Worm (Caenorhabditis elegans) whole organism, late embryonic: Measurements from ENCODE around the gene ttr-47.

Experiments used
- T23F11.4 ChIP-seq: fragments of 200-800 bp; sonication (Bioruptor generic); optimal IDR thresholded peaks from 2 replicates; lab custom pipeline; 2018; ENCODE audit warnings: mild to moderate bottlenecking, missing genetic modification characterization, missing compliant biosample characterization
- ama-1 ChIP-seq: fragments of 150-350 bp; optimal IDR thresholded peaks from 2 replicates; lab custom pipeline; 2014
- ceh-14 ChIP-seq: sonication (generic microtip); optimal IDR thresholded peaks from 2 replicates; lab custom pipeline; 2016; ENCODE audit warnings: missing genotype, missing genetic modification characterization, missing compliant biosample characterization
- ceh-18 ChIP-seq: sonication (generic microtip); optimal IDR thresholded peaks from 2 replicates; lab custom pipeline; 2016; ENCODE audit warnings: missing genetic modification characterization, missing compliant biosample characterization
- elt-2 ChIP-seq: sonication (generic microtip); optimal IDR thresholded peaks from 2 replicates; lab custom pipeline; 2016; ENCODE audit warnings: missing genetic modification reagents, missing genetic modification characterization, missing compliant biosample characterization
- fkh-10 ChIP-seq: fragments of 150-350 bp; optimal IDR thresholded peaks from 2 replicates; lab custom pipeline; 2014; ENCODE audit warnings: missing biosample characterization, missing genetic modification reagents, missing genetic modification characterization
- nhr-11 ChIP-seq: fragments of 150-350 bp; optimal IDR thresholded peaks from 2 replicates; lab custom pipeline; 2014; ENCODE audit warnings: missing biosample characterization, missing genetic modification characterization
- nhr-232 ChIP-seq: sonication (generic microtip); optimal IDR thresholded peaks from 2 replicates; lab custom pipeline; 2016; ENCODE audit warnings: missing genetic modification characterization, missing compliant biosample characterization
- pag-3 ChIP-seq: sonication (generic microtip); optimal IDR thresholded peaks from 2 replicates; lab custom pipeline; 2016; ENCODE audit warnings: missing compliant biosample characterization, missing genetic modification characterization, borderline replicate concordance
- sox-2 ChIP-seq: fragments of 200-800 bp; sonication (Bioruptor generic); IDR thresholded peaks from 2 replicates; pipeline ENCODE4 v1.3.6; 2022; ENCODE audit warnings: missing genetic modification reagents, missing genetic modification characterization, missing compliant biosample characterization
- tbx-2 ChIP-seq: sonication (generic microtip); optimal IDR thresholded peaks from 2 replicates; lab custom pipeline; 2016; ENCODE audit warnings: missing genetic modification characterization, missing compliant biosample characterization
- unc-3 ChIP-seq, 2 experiments: fragments of 200-800 bp in 1 of 2; sonication (Bioruptor generic) in 1 of 2; sonication (generic microtip) in 1 of 2; conservative IDR thresholded peaks in 1 of 2; optimal IDR thresholded peaks in 1 of 2; 2 replicates each; pipeline versions ENCODE4 v1.3.6 to Lab custom; 2016 to 2022; ENCODE audit warnings: missing compliant biosample characterization in 2 of 2, missing genetic modification characterization in 2 of 2, missing genetic modification reagents in 1 of 2

- no peak for TF ChIP-seq pag-3
- no peak for TF ChIP-seq fkh-10 (GFP tag; lab: Kevin White, UChicago)
- no peak for TF ChIP-seq nhr-11 (tag; lab: Kevin White, UChicago)
- no peak for TF ChIP-seq sox-2 (GFP tag; lab: Robert Waterston, UW)
- no peak for TF ChIP-seq unc-3 (GFP tag; conservative IDR thresholded peaks at IDR 0.05; lab: Robert Waterston, UW)
- no peak for TF ChIP-seq unc-3 (tag; optimal IDR thresholded peaks at IDR 0.05; lab: Kevin White, UChicago)
- no peak for TF ChIP-seq ceh-18 (tag; lab: Kevin White, UChicago)
- no peak for TF ChIP-seq nhr-232
- no peak for TF ChIP-seq tbx-2 (tag; lab: Kevin White, UChicago)
- no peak for TF ChIP-seq T23F11.4 (GFP tag; lab: Kevin White, UChicago)
- TF ChIP-seq ama-1 (lab: Kevin White, UChicago): no peak
- no peak for TF ChIP-seq ceh-14 (tag; lab: Kevin White, UChicago)
- TF ChIP-seq elt-2 (tag; lab: Kevin White, UChicago): no peak
Measured at ce11 chrV:8972271-8972670, 49.4 kb downstream of the ttr-47 start, which contains the start of gene nhr-195.
